Worm (Caenorhabditis elegans) whole organism, mixed stage, embryonic: Measurements from ENCODE around the gene acc-2.

Experiments used
- M03D4.4 ChIP-seq: sonication (generic microtip); optimal IDR thresholded peaks from 2 replicates; lab custom pipeline; 2017; ENCODE audit warnings: mild to moderate bottlenecking, missing genetic modification characterization, missing compliant biosample characterization
- bed-3 ChIP-seq: fragments of 200-800 bp; sonication (Bioruptor generic); optimal IDR thresholded peaks from 3 replicates; lab custom pipeline; 2018; ENCODE audit warnings: mild to moderate bottlenecking, missing genetic modification characterization, moderate library complexity, missing compliant biosample characterization
- blmp-1 ChIP-seq: fragments of 150-350 bp; optimal IDR thresholded peaks from 2 replicates; lab custom pipeline; 2014; ENCODE audit warnings: missing biosample characterization, missing genetic modification characterization
- ceh-39 ChIP-seq: fragments of 150-350 bp; optimal IDR thresholded peaks from 2 replicates; lab custom pipeline; 2014; ENCODE audit warnings: missing biosample characterization, missing genetic modification characterization
- ceh-83 ChIP-seq: fragments of 200-800 bp; sonication (Bioruptor generic); optimal IDR thresholded peaks from 2 replicates; lab custom pipeline; 2018; ENCODE audit warnings: mild to moderate bottlenecking, missing genetic modification characterization, missing compliant biosample characterization
- ces-1 ChIP-seq: fragments of 150-350 bp; optimal IDR thresholded peaks from 2 replicates; lab custom pipeline; 2014; ENCODE audit warnings: missing biosample characterization, missing genetic modification reagents, missing genetic modification characterization
- drap-1 ChIP-seq: fragments of 200-800 bp; sonication (Bioruptor generic); optimal IDR thresholded peaks from 3 replicates; lab custom pipeline; 2018; ENCODE audit warnings: mild to moderate bottlenecking, missing genetic modification characterization, missing compliant biosample characterization
- elt-1 ChIP-seq: sonication (generic microtip); optimal IDR thresholded peaks from 2 replicates; lab custom pipeline; 2017; ENCODE audit warnings: missing genetic modification characterization, mild to moderate bottlenecking, missing compliant biosample characterization, antibody characterized with exemption, moderate library complexity, borderline replicate concordance; ENCODE audit not compliant: insufficient read depth
- elt-3 ChIP-seq: fragments of 150-350 bp; optimal IDR thresholded peaks from 2 replicates; lab custom pipeline; 2014; ENCODE audit warnings: missing biosample characterization, missing genetic modification characterization
- flh-1 ChIP-seq: fragments of 200-800 bp; sonication (Bioruptor generic); optimal IDR thresholded peaks from 2 replicates; lab custom pipeline; 2018; ENCODE audit warnings: mild to moderate bottlenecking, missing genetic modification characterization, moderate library complexity, missing compliant biosample characterization
- ham-2 ChIP-seq: fragments of 200-800 bp; sonication (Bioruptor generic); optimal IDR thresholded peaks from 2 replicates; lab custom pipeline; 2018; ENCODE audit warnings: mild to moderate bottlenecking, missing genetic modification characterization, missing compliant biosample characterization
- hlh-1 ChIP-seq: fragments of 150-350 bp; optimal IDR thresholded peaks from 2 replicates; lab custom pipeline; 2014; ENCODE audit warnings: missing biosample characterization, missing genetic modification reagents, missing genetic modification characterization
- lin-13 ChIP-seq: fragments of 150-350 bp; optimal IDR thresholded peaks from 2 replicates; lab custom pipeline; 2014; ENCODE audit warnings: missing biosample characterization, missing genetic modification characterization
- lsy-2 ChIP-seq: fragments of 150-350 bp; optimal IDR thresholded peaks from 2 replicates; lab custom pipeline; 2014; ENCODE audit warnings: missing biosample characterization, missing genetic modification characterization
- mab-5 ChIP-seq: fragments of 150-350 bp; optimal IDR thresholded peaks from 2 replicates; lab custom pipeline; 2014; ENCODE audit warnings: missing biosample characterization, missing genetic modification characterization
- mep-1 ChIP-seq: fragments of 150-350 bp; optimal IDR thresholded peaks from 2 replicates; lab custom pipeline; 2017; ENCODE audit warnings: missing biosample characterization, missing genetic modification reagents, missing genetic modification characterization, inconsistent platforms
- mls-2 ChIP-seq: sonication (generic microtip); optimal IDR thresholded peaks from 2 replicates; lab custom pipeline; 2016; ENCODE audit warnings: mild to moderate bottlenecking, missing genetic modification characterization, moderate library complexity, missing compliant biosample characterization
- nhr-12 ChIP-seq: fragments of 150-350 bp; optimal IDR thresholded peaks from 2 replicates; lab custom pipeline; 2014; ENCODE audit warnings: missing biosample characterization, missing genetic modification characterization
- nhr-2 ChIP-seq: fragments of 150-350 bp; optimal IDR thresholded peaks from 2 replicates; lab custom pipeline; 2014; ENCODE audit warnings: missing biosample characterization, missing genetic modification characterization
- nhr-237 ChIP-seq: fragments of 150-350 bp; optimal IDR thresholded peaks from 2 replicates; lab custom pipeline; 2014; ENCODE audit warnings: missing biosample characterization, missing genetic modification characterization
- nhr-28 ChIP-seq: fragments of 150-350 bp; optimal IDR thresholded peaks from 2 replicates; lab custom pipeline; 2014; ENCODE audit warnings: missing biosample characterization, missing genetic modification characterization
- nhr-76 ChIP-seq: sonication (generic microtip); optimal IDR thresholded peaks from 2 replicates; lab custom pipeline; 2017; ENCODE audit warnings: missing biosample characterization, missing genetic modification characterization
- pha-4 ChIP-seq: fragments of 150-350 bp; optimal IDR thresholded peaks from 2 replicates; lab custom pipeline; 2018; ENCODE audit warnings: missing biosample characterization, missing genetic modification reagents, missing genetic modification characterization
- sem-2 ChIP-seq: fragments of 200-800 bp; sonication (Bioruptor generic); optimal IDR thresholded peaks from 2 replicates; lab custom pipeline; 2018; ENCODE audit warnings: mild to moderate bottlenecking, missing genetic modification characterization, missing compliant biosample characterization
- snpc-4 ChIP-seq: fragments of 150-350 bp; optimal IDR thresholded peaks from 2 replicates; lab custom pipeline; 2014; ENCODE audit warnings: missing biosample characterization, missing genetic modification characterization
- sptf-1 ChIP-seq: sonication (generic microtip); optimal IDR thresholded peaks from 2 replicates; lab custom pipeline; 2017; ENCODE audit warnings: mild to moderate bottlenecking, missing genetic modification characterization, moderate library complexity, missing compliant biosample characterization
- unc-120 ChIP-seq: sonication (generic microtip); optimal IDR thresholded peaks from 2 replicates; lab custom pipeline; 2017; ENCODE audit warnings: missing genetic modification characterization, missing compliant biosample characterization; ENCODE audit not compliant: poor library complexity, severe bottlenecking
- unc-39 ChIP-seq: fragments of 150-350 bp; optimal IDR thresholded peaks from 2 replicates; lab custom pipeline; 2014; ENCODE audit warnings: missing biosample characterization, missing genetic modification characterization
- unc-62 ChIP-seq: fragments of 150-350 bp; optimal IDR thresholded peaks from 2 replicates; lab custom pipeline; 2014; ENCODE audit warnings: missing biosample characterization, missing genetic modification reagents, missing genetic modification characterization
- zip-8 ChIP-seq: fragments of 150-350 bp; optimal IDR thresholded peaks from 2 replicates; lab custom pipeline; 2014; ENCODE audit warnings: missing biosample characterization, missing genetic modification characterization
- ztf-11 ChIP-seq: fragments of 150-350 bp; optimal IDR thresholded peaks from 2 replicates; lab custom pipeline; 2014; ENCODE audit warnings: missing biosample characterization, missing genetic modification characterization

The acc-2 gene

ce11 chrIV:9000664-9001063, 15.9 kb upstream of the acc-2 start:
- TF ChIP-seq ces-1 (GFP tag; lab: Kevin White, UChicago) (no peak), nhr-2 (no peak), ztf-11 (tag; lab: Kevin White, UChicago) (no peak), ham-2 (GFP tag; lab: Kevin White, UChicago) (no peak), flh-1 (no peak), M03D4.4 (tag; lab: Kevin White, UChicago) (no peak), ceh-83 (GFP tag; lab: Kevin White, UChicago) (no peak), mep-1 (tag; lab: Kevin White, UChicago) (no peak), sptf-1 (tag; lab: Kevin White, UChicago) (no peak)
- TF ChIP-seq, all 35 proteins: peak for 0

ce11 chrIV:9001184-9001583, 15.4 kb upstream of the acc-2 start:
- no peak for TF ChIP-seq ces-1 (GFP tag; lab: Kevin White, UChicago)
- no peak for TF ChIP-seq M03D4.4 (tag; lab: Kevin White, UChicago)
- TF ChIP-seq sem-2 (GFP tag; lab: Kevin White, UChicago): no peak
- TF ChIP-seq ztf-11 (tag; lab: Kevin White, UChicago): no peak
- TF ChIP-seq mls-2 (tag; lab: Kevin White, UChicago): no peak
- TF ChIP-seq mep-1 (tag; lab: Kevin White, UChicago): no peak
- no peak for TF ChIP-seq nhr-2
- no peak for TF ChIP-seq nhr-28
- TF ChIP-seq bed-3 (GFP tag; lab: Kevin White, UChicago): no peak
- TF ChIP-seq unc-120 (tag; lab: Kevin White, UChicago): no peak
- TF ChIP-seq zip-8 (tag; lab: Kevin White, UChicago): no peak
- TF ChIP-seq ceh-83 (GFP tag; lab: Kevin White, UChicago): no peak
- TF ChIP-seq sptf-1 (tag; lab: Kevin White, UChicago): no peak
- TF ChIP-seq drap-1 (GFP tag; lab: Kevin White, UChicago): no peak
- TF ChIP-seq hlh-1: no peak
- TF ChIP-seq, all 35 proteins: peak for 0

DNA sequence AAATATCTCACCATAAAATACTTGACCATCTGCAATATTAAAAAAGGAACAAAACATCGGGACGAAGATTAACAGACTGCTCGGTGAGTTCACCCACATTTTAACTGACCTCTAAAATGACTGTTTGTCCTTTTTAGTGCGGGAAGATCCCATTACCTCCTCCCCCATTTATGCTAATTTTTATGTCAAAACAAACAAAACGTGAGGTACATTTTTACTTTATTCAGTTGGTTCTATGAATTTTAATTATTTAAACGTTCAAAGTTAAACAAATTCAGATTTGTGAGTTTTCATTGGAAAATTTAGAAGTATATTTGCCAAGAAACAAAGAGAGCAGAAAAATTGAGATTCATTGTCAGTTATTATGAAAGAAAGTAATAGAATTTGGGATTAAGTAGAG, 13.9 kb upstream of the acc-2 start, which contains the start of gene C53D6.8:
TSS of gene C53D6.8 (minus strand) at position 101 of the 400 bp plus-strand sequence.
- TF ChIP-seq nhr-237 (tag; lab: Kevin White, UChicago) (no peak), snpc-4 (no peak), nhr-76 (tag; lab: Kevin White, UChicago) (no peak), ham-2 (GFP tag; lab: Kevin White, UChicago) (no peak), unc-39 (tag; lab: Kevin White, UChicago) (no peak), lin-13 (tag; lab: Kevin White, UChicago) (no peak), ceh-83 (GFP tag; lab: Kevin White, UChicago) (no peak), sptf-1 (tag; lab: Kevin White, UChicago) (no peak), ces-1 (GFP tag; lab: Kevin White, UChicago) (no peak), nhr-2 (no peak), elt-3 (no peak), blmp-1 (no peak), nhr-12 (tag; lab: Kevin White, UChicago) (no peak)

DNA sequence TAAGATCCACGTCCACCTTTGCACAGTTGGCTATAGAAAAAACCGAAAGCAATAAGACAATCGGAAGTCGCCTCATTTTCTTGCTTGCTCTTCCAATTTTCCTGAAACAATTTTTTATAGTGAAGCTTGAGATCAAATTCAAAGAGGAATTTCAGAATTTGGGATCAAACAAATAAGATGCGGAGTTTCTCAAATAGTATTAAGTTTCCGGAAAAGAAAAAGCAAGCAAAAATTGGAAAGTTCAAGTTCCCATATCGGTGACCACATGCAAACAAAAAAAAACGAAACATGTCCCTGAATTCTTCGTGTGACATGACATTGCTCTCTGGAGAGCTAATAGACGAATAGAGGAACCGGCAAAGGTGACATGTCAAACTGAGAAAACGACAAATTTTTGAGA, 11.3 kb upstream of the acc-2 start, which contains the start of gene unc-129:
TSS of gene unc-129 (minus strand) at position 101 of the 400 bp plus-strand sequence.
- no peak for TF ChIP-seq nhr-76 (tag; lab: Kevin White, UChicago)
- TF ChIP-seq mab-5 (tag; lab: Kevin White, UChicago): no peak
- TF ChIP-seq elt-1 (tag; lab: Kevin White, UChicago): no peak
- TF ChIP-seq nhr-237 (tag; lab: Kevin White, UChicago): no peak
- TF ChIP-seq lsy-2 (tag; lab: Kevin White, UChicago): no peak
- no peak for TF ChIP-seq pha-4 (tag; lab: Kevin White, UChicago)
- no peak for TF ChIP-seq sptf-1 (tag; lab: Kevin White, UChicago)
- no peak for TF ChIP-seq ces-1 (GFP tag; lab: Kevin White, UChicago)
- no peak for TF ChIP-seq nhr-28
- TF ChIP-seq, all 35 proteins: peak for 0

DNA sequence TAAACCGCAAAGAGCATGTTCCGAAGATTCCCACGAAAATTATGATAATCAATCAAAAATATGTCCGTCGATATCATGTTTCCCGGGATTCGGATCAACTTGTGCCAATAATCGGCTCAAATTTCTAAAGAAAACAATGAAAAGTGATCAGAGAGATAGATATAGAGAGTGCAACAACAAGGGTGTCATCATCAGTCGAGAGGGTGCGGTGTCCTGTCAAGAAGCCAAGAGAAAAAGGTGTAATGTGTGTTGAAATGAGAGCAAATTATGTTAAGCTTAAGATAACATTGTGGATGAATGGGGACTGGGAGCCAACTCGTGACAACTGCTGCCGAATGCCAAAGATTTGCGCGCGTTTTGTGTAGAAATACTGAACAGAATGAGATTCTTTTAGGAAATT, 8.6 kb upstream of the acc-2 start:
- peak; percentile 72 for TF ChIP-seq unc-62 (GFP tag; lab: Kevin White, UChicago)
- TF ChIP-seq mep-1 (tag; lab: Kevin White, UChicago): no peak
- peak; percentile 74 for TF ChIP-seq hlh-1
- TF ChIP-seq ceh-39 (tag; lab: Kevin White, UChicago): no peak
